Fruit fly (Drosophila melanogaster): ENCODE data around the gene Taf12.

Gene Taf12

DNA sequence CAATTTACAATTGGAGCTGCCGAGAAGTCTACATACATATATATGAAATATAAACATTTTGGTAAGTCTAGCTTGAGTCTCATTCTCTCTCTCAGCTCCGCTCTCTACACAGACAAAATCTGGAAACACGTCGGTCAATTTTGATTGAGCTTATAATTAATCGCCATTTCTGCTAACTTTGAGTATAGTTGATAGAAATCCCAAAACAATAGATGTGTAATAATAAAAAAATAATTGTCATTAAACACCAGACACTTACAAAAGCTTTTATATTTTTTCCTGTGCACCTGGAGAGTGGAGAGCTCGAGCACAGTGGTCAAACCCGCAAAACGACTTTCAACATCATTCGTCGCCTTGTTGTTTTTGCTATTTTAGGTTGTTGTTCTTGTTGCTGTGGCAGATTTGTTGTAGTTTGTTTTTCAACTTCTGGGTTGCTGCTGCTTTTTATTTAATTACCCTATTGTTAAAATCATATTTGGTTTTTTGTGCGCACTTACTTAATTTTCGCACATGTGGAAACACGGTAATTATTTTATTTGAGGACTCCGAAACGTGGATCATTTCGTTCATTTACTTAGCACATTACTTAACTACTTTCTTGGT, 22.8 kb downstream of the Taf12 start (continued):
- peak; percentile 83 for TF ChIP-seq Fer2 (tag; optimal IDR thresholded peaks at IDR 0.05)
- peak; percentile 88 for TF ChIP-seq C15 (GFP tag; IDR thresholded peaks at IDR 0.05)
- peak; percentile 96 for TF ChIP-seq CG10366 (GFP tag; IDR thresholded peaks at IDR 0.05)
- TF ChIP-seq NfI (GFP tag; optimal IDR thresholded peaks at IDR 0.05): peak; percentile 97
- peak; percentile 93 for TF ChIP-seq CG8944 (GFP tag; optimal IDR thresholded peaks at IDR 0.05)
- TF ChIP-seq CG11695 (GFP tag; IDR thresholded peaks at IDR 0.05): peak; percentile 97
- TF ChIP-seq CG8765 (GFP tag; IDR thresholded peaks at IDR 0.05): peak; percentile 87
- peak; percentile 91 for TF ChIP-seq CG11723 (GFP tag; optimal IDR thresholded peaks at IDR 0.05)
- TF ChIP-seq gsb-n (tag; optimal IDR thresholded peaks at IDR 0.05): peak; percentile 95
- peak; percentile 95 for TF ChIP-seq fd96Cb (tag; optimal IDR thresholded peaks at IDR 0.05)
- peak; percentile 95 for TF ChIP-seq CG4730 (GFP tag; IDR thresholded peaks at IDR 0.05)
- peak; percentile 77 for TF ChIP-seq CG34376 (GFP tag; optimal IDR thresholded peaks at IDR 0.05)
- peak; percentile 89 for TF ChIP-seq CG16815 (GFP tag; optimal IDR thresholded peaks at IDR 0.05)
- TF ChIP-seq Kr (GFP tag; optimal IDR thresholded peaks at IDR 0.05): no peak
- peak in 1 of 3 experiments; percentile 71 for TF ChIP-seq Stat92E (GFP tag; optimal IDR thresholded peaks at IDR 0.05)
- TF ChIP-seq Sry-β (GFP tag; optimal IDR thresholded peaks at IDR 0.05): peak; percentile 59
- peak; percentile 99 for TF ChIP-seq vvl (GFP tag; IDR thresholded peaks at IDR 0.05)
- peak; percentile 95 for TF ChIP-seq Camta (GFP tag; optimal IDR thresholded peaks at IDR 0.05)
- peak; percentile 54 for TF ChIP-seq Hey (tag; optimal IDR thresholded peaks at IDR 0.05)
- peak; percentile 95 for TF ChIP-seq gcm (GFP tag; optimal IDR thresholded peaks at IDR 0.05)
- TF ChIP-seq ac (GFP tag; optimal IDR thresholded peaks at IDR 0.05): peak; percentile 59
- TF ChIP-seq zf30C (GFP tag; optimal IDR thresholded peaks at IDR 0.05): peak; percentile 76
- peak; percentile 92 for TF ChIP-seq CG1792 (GFP tag; optimal IDR thresholded peaks at IDR 0.05)
- TF ChIP-seq kay (GFP tag; optimal IDR thresholded peaks at IDR 0.05): peak; percentile 87
- peak; percentile 94 for TF ChIP-seq CG1602 (GFP tag; optimal IDR thresholded peaks at IDR 0.05)
- peak; percentile 84 for TF ChIP-seq ash1 (GFP tag; optimal IDR thresholded peaks at IDR 0.05)
- TF ChIP-seq Spps (tag; optimal IDR thresholded peaks at IDR 0.05): peak; percentile 91
- TF ChIP-seq CG6813 (GFP tag; optimal IDR thresholded peaks at IDR 0.05): peak; percentile 95
- peak; percentile 96 for TF ChIP-seq tgo (GFP tag; IDR thresholded peaks at IDR 0.05)
- peak; percentile 88 for TF ChIP-seq GATAe (GFP tag; conservative IDR thresholded peaks at IDR 0.05)
- TF ChIP-seq tin (GFP tag; optimal IDR thresholded peaks at IDR 0.05): peak; percentile 95
- no peak for TF ChIP-seq pita (GFP tag; optimal IDR thresholded peaks at IDR 0.05)
- TF ChIP-seq CG17829 (tag; optimal IDR thresholded peaks at IDR 0.05): peak; percentile 96
- TF ChIP-seq jing (GFP tag; optimal IDR thresholded peaks at IDR 0.05): peak; percentile 88
- peak; percentile 91 for TF ChIP-seq CG10654 (GFP tag; optimal IDR thresholded peaks at IDR 0.05)
- TF ChIP-seq CG17328 (GFP tag; IDR thresholded peaks at IDR 0.05): peak; percentile 97
- peak; percentile 92 for TF ChIP-seq Hand (GFP tag; optimal IDR thresholded peaks at IDR 0.05)
- TF ChIP-seq bbx (GFP tag; IDR thresholded peaks at IDR 0.05; ENCODE audit: partially characterized antibody): no peak
- peak; percentile 93 for TF ChIP-seq slou (GFP tag; optimal IDR thresholded peaks at IDR 0.05)
- peak; percentile 86 for TF ChIP-seq sqz (GFP tag; optimal IDR thresholded peaks at IDR 0.05)
- peak; percentile 97 for TF ChIP-seq Ada2b (GFP tag; IDR thresholded peaks at IDR 0.05)
- TF ChIP-seq tap (tag; optimal IDR thresholded peaks at IDR 0.05): peak; percentile 96
- no peak for TF ChIP-seq amos (GFP tag; IDR thresholded peaks at IDR 0.05; ENCODE audit: partially characterized antibody)
- peak; percentile 96 for TF ChIP-seq Mrtf (GFP tag; IDR thresholded peaks at IDR 0.05)
- peak; percentile 78 for TF ChIP-seq CG4360 (GFP tag; IDR thresholded peaks at IDR 0.05)
- TF ChIP-seq al (GFP tag; IDR thresholded peaks at IDR 0.05): peak; percentile 97
- peak; percentile 77 for TF ChIP-seq Neu2 (GFP tag; optimal IDR thresholded peaks at IDR 0.05; ENCODE audit: borderline replicate concordance)
- TF ChIP-seq CG4328 (GFP tag; optimal IDR thresholded peaks at IDR 0.05): peak; percentile 76
- peak; percentile 96 for TF ChIP-seq pho (GFP tag; optimal IDR thresholded peaks at IDR 0.05)
- peak; percentile 53 for TF ChIP-seq CTCF (GFP tag; optimal IDR thresholded peaks at IDR 0.05)

All from whole organism, embryonic.